Worm (Caenorhabditis elegans): Measurements from ENCODE around the gene C41G11.1.

C41G11.1 gene

ce11 chrX:5670829-5671228 is 49.2 kb downstream of the C41G11.1 start:
- TF ChIP-seq flt-1 (GFP tag; IDR thresholded peaks at IDR 0.05), result no peak
- TF ChIP-seq cog-1 (tag; optimal IDR thresholded peaks at IDR 0.05), result no peak
- TF ChIP-seq klf-2 (GFP tag; conservative IDR thresholded peaks at IDR 0.05), result no peak
- no peak for TF ChIP-seq med-1 (GFP tag; optimal IDR thresholded peaks at IDR 0.05; ENCODE audit: insufficient read depth)
- TF ChIP-seq ztf-23 (GFP tag; IDR thresholded peaks at IDR 0.05), result no peak
- no peak for TF ChIP-seq ztf-29 (GFP tag; IDR thresholded peaks at IDR 0.05)
- no peak for TF ChIP-seq tab-1 (GFP tag; IDR thresholded peaks at IDR 0.05)
- no peak for TF ChIP-seq ref-1 (GFP tag; conservative IDR thresholded peaks at IDR 0.05)
- TF ChIP-seq T22C8.4 (GFP tag; IDR thresholded peaks at IDR 0.05), result no peak

- TF ChIP-seq cog-1 (tag; optimal IDR thresholded peaks at IDR 0.05) (no peak), ztf-23 (GFP tag; IDR thresholded peaks at IDR 0.05) (no peak), tab-1 (GFP tag; IDR thresholded peaks at IDR 0.05) (no peak), ztf-29 (GFP tag; IDR thresholded peaks at IDR 0.05) (no peak), T22C8.4 (GFP tag; IDR thresholded peaks at IDR 0.05) (no peak), ref-1 (GFP tag; conservative IDR thresholded peaks at IDR 0.05) (no peak), klf-2 (GFP tag; conservative IDR thresholded peaks at IDR 0.05) (no peak), med-1 (GFP tag; optimal IDR thresholded peaks at IDR 0.05; ENCODE audit: insufficient read depth) (no peak), flt-1 (GFP tag; IDR thresholded peaks at IDR 0.05) (no peak)
Observed at ce11 chrX:5669733-5670132, 50.3 kb downstream of the C41G11.1 start.
